Worm (Caenorhabditis elegans) whole organism, early embryonic: Measurements from ENCODE around the gene snb-6.

Source experiments
- F13C5.2 ChIP-seq: sonication (generic microtip); optimal IDR thresholded peaks from 2 replicates; lab custom pipeline; 2017; ENCODE audit warnings: mild to moderate bottlenecking, missing genetic modification characterization, inconsistent platforms, missing compliant biosample characterization
- ama-1 ChIP-seq: fragments of 150-350 bp; optimal IDR thresholded peaks from 2 replicates; lab custom pipeline; 2014
- ets-7 ChIP-seq: sonication (generic microtip); optimal IDR thresholded peaks from 2 replicates; lab custom pipeline; 2016; ENCODE audit warnings: missing genotype, missing genetic modification characterization, missing compliant biosample characterization
- flt-1 ChIP-seq: fragments of 200-800 bp; sonication (Bioruptor generic); IDR thresholded peaks from 2 replicates; pipeline ENCODE4 v1.3.6; 2022; ENCODE audit warnings: missing genetic modification characterization, missing compliant biosample characterization
- hmbx-1 ChIP-seq: sonication (generic microtip); optimal IDR thresholded peaks from 2 replicates; lab custom pipeline; 2016; ENCODE audit warnings: mild to moderate bottlenecking, missing genetic modification characterization, missing compliant biosample characterization
- pes-1 ChIP-seq: fragments of 200-800 bp; sonication (Bioruptor generic); IDR thresholded peaks from 2 replicates; pipeline ENCODE4 v1.3.6; 2022; ENCODE audit warnings: missing genetic modification reagents, missing genetic modification characterization, missing compliant biosample characterization
- tbx-11 ChIP-seq: fragments of 200-800 bp; sonication (Bioruptor generic); IDR thresholded peaks from 2 replicates; pipeline ENCODE4 v1.3.6; 2022; ENCODE audit warnings: missing genetic modification characterization, missing compliant biosample characterization

ce11 chrII:8818257-8818656, 41.2 kb downstream of the snb-6 start:
- TF ChIP-seq flt-1 (no peak), pes-1 (GFP tag; lab: Robert Waterston, UW) (no peak), tbx-11 (no peak), F13C5.2 (tag; lab: Kevin White, UChicago) (no peak), ama-1 (lab: Kevin White, UChicago) (no peak), hmbx-1 (no peak), ets-7 (tag; lab: Kevin White, UChicago) (no peak)
